Worm (Caenorhabditis elegans) whole organism, young adult: ENCODE measurements around the gene F29A7.8.

Experiments used
- B0019.2 ChIP-seq: fragments of 200-800 bp; sonication (Bioruptor generic); conservative IDR thresholded peaks from 2 replicates; pipeline ENCODE4 v1.3.6; 2022; ENCODE audit warnings: missing genetic modification reagents, missing genetic modification characterization, missing compliant biosample characterization
- B0035.1 ChIP-seq: sonication (generic microtip); optimal IDR thresholded peaks from 2 replicates; lab custom pipeline; 2016; ENCODE audit warnings: missing genetic modification characterization, mild to moderate bottlenecking, missing compliant biosample characterization, missing genotype, missing genetic modification reagents
- F10E7.11 ChIP-seq: sonication (generic microtip); optimal IDR thresholded peaks from 2 replicates; lab custom pipeline; 2017; ENCODE audit warnings: mild to moderate bottlenecking, missing genetic modification characterization, moderate library complexity, missing compliant biosample characterization
- F22D6.2 ChIP-seq: sonication (generic microtip); optimal IDR thresholded peaks from 2 replicates; lab custom pipeline; 2016; ENCODE audit warnings: mild to moderate bottlenecking, missing genetic modification characterization, missing compliant biosample characterization
- F23B12.7 ChIP-seq: sonication (generic microtip); optimal IDR thresholded peaks from 2 replicates; lab custom pipeline; 2017; ENCODE audit warnings: missing genetic modification characterization, mild to moderate bottlenecking, missing compliant biosample characterization, antibody characterized with exemption, moderate library complexity; ENCODE audit not compliant: insufficient read depth
- F33H1.4 ChIP-seq: fragments of 200-800 bp; sonication (Bioruptor generic); IDR thresholded peaks from 2 replicates; pipeline ENCODE4 v1.3.6; 2022; ENCODE audit warnings: missing genetic modification reagents, missing genetic modification characterization, missing compliant biosample characterization
- F37B4.10 ChIP-seq: fragments of 200-800 bp; sonication (Bioruptor generic); IDR thresholded peaks from 2 replicates; pipeline ENCODE4 v1.3.6; 2022; ENCODE audit warnings: missing genetic modification characterization, missing compliant biosample characterization
- F55B11.4 ChIP-seq: sonication (generic microtip); optimal IDR thresholded peaks from 2 replicates; lab custom pipeline; 2016; ENCODE audit warnings: missing compliant biosample characterization, missing genetic modification characterization, borderline replicate concordance; ENCODE audit not compliant: insufficient read depth
- F57C9.4 ChIP-seq: sonication (generic microtip); optimal IDR thresholded peaks from 2 replicates; lab custom pipeline; 2017; ENCODE audit warnings: mild to moderate bottlenecking, missing genetic modification characterization, missing compliant biosample characterization
- T26A5.8 ChIP-seq: sonication (generic microtip); optimal IDR thresholded peaks from 2 replicates; lab custom pipeline; 2016; ENCODE audit warnings: missing genetic modification characterization, missing compliant biosample characterization
- Y53G8AR.9 ChIP-seq: fragments of 200-800 bp; sonication (Bioruptor generic); conservative IDR thresholded peaks from 2 replicates; pipeline ENCODE4 v1.3.6; 2022; ENCODE audit warnings: missing genetic modification reagents, missing genetic modification characterization, missing compliant biosample characterization
- Y79H2A.3 ChIP-seq: fragments of 200-800 bp; sonication (Bioruptor generic); conservative IDR thresholded peaks from 2 replicates; pipeline ENCODE4 v1.3.6; 2022; ENCODE audit warnings: missing genetic modification reagents, missing genetic modification characterization, missing compliant biosample characterization
- atf-7 ChIP-seq: sonication (generic microtip); optimal IDR thresholded peaks from 2 replicates; lab custom pipeline; 2017; ENCODE audit warnings: mild to moderate bottlenecking, missing genetic modification characterization, missing compliant biosample characterization
- athp-1 ChIP-seq: sonication (generic microtip); optimal IDR thresholded peaks from 2 replicates; lab custom pipeline; 2017; ENCODE audit warnings: mild to moderate bottlenecking, missing genetic modification characterization, missing compliant biosample characterization
- bed-1 ChIP-seq: fragments of 200-800 bp; sonication (Bioruptor generic); IDR thresholded peaks from 2 replicates; pipeline ENCODE4 v1.3.6; 2022; ENCODE audit warnings: missing genetic modification reagents, missing genetic modification characterization, missing compliant biosample characterization
- ccch-3 ChIP-seq: fragments of 200-800 bp; sonication (Bioruptor generic); optimal IDR thresholded peaks from 2 replicates; lab custom pipeline; 2018; ENCODE audit warnings: mild to moderate bottlenecking, missing genetic modification characterization, missing compliant biosample characterization
- cebp-1 ChIP-seq, 2 experiments: fragments of 200-800 bp in 1 of 2; sonication (Bioruptor generic) in 1 of 2; sonication (generic microtip) in 1 of 2; IDR thresholded peaks in 1 of 2; optimal IDR thresholded peaks in 1 of 2; 2 replicates each; pipeline versions ENCODE4 v1.3.6 to Lab custom; 2017 to 2022; ENCODE audit warnings: missing compliant biosample characterization in 2 of 2, missing genetic modification characterization in 2 of 2, mild to moderate bottlenecking in 1 of 2, missing genetic modification reagents in 1 of 2, moderate library complexity in 1 of 2
- cebp-2 ChIP-seq: fragments of 200-800 bp; sonication (Bioruptor generic); IDR thresholded peaks from 2 replicates; pipeline ENCODE4 v1.3.6; 2022; ENCODE audit warnings: missing genetic modification characterization, missing compliant biosample characterization
- ceh-100 ChIP-seq: fragments of 200-800 bp; sonication (Bioruptor generic); IDR thresholded peaks from 2 replicates; pipeline ENCODE4 v1.3.6; 2022; ENCODE audit warnings: missing genetic modification reagents, missing genetic modification characterization, missing compliant biosample characterization
- ceh-58 ChIP-seq: fragments of 200-800 bp; sonication (Bioruptor generic); IDR thresholded peaks from 2 replicates; pipeline ENCODE4 v1.3.6; 2022; ENCODE audit warnings: missing genetic modification characterization, missing compliant biosample characterization
- ceh-79 ChIP-seq: sonication (generic microtip); optimal IDR thresholded peaks from 2 replicates; lab custom pipeline; 2017; ENCODE audit warnings: mild to moderate bottlenecking, missing genetic modification characterization, missing compliant biosample characterization
- chd-7 ChIP-seq: sonication (generic microtip); optimal IDR thresholded peaks from 2 replicates; lab custom pipeline; 2016; ENCODE audit warnings: mild to moderate bottlenecking, missing genetic modification characterization, moderate library complexity, missing compliant biosample characterization
- egl-18 ChIP-seq: fragments of 200-800 bp; sonication (Bioruptor generic); IDR thresholded peaks from 2 replicates; pipeline ENCODE4 v1.3.6; 2022; ENCODE audit warnings: missing genetic modification reagents, missing genetic modification characterization, missing compliant biosample characterization
- ekl-4 ChIP-seq: fragments of 200-800 bp; sonication (Bioruptor generic); IDR thresholded peaks from 2 replicates; pipeline ENCODE4 v1.3.6; 2022; ENCODE audit warnings: missing genetic modification reagents, missing genetic modification characterization, missing compliant biosample characterization
- ets-4 ChIP-seq: fragments of 200-800 bp; sonication (Bioruptor generic); optimal IDR thresholded peaks from 2 replicates; lab custom pipeline; 2018; ENCODE audit warnings: mild to moderate bottlenecking, missing genetic modification characterization, missing compliant biosample characterization
- him-1 ChIP-seq: sonication (generic microtip); optimal IDR thresholded peaks from 2 replicates; lab custom pipeline; 2016; ENCODE audit warnings: missing genotype, missing genetic modification reagents, missing genetic modification characterization, missing compliant biosample characterization
- hlh-26 ChIP-seq: fragments of 200-800 bp; sonication (Bioruptor generic); conservative IDR thresholded peaks from 2 replicates; pipeline ENCODE4 v1.3.6; 2022; ENCODE audit warnings: missing genetic modification reagents, missing genetic modification characterization, missing compliant biosample characterization
- lin-35 ChIP-seq, 3 experiments: fragments of 150-350 bp in 2 of 3; sonication (generic microtip) in 1 of 3; optimal IDR thresholded peaks; 2 replicates each; lab custom pipeline; 2014 to 2018; ENCODE audit warnings: missing biosample characterization in 3 of 3, missing genetic modification characterization in 3 of 3, missing genetic modification reagents in 3 of 3
- lin-40 ChIP-seq: sonication (generic microtip); optimal IDR thresholded peaks from 2 replicates; lab custom pipeline; 2016; ENCODE audit warnings: missing genetic modification characterization, mild to moderate bottlenecking, missing compliant biosample characterization, missing genotype, missing genetic modification reagents
- lin-54 ChIP-seq: fragments of 200-800 bp; sonication (Bioruptor generic); optimal IDR thresholded peaks from 2 replicates; lab custom pipeline; 2018; ENCODE audit warnings: mild to moderate bottlenecking, missing genetic modification characterization, missing compliant biosample characterization
- lsl-1 ChIP-seq: fragments of 200-800 bp; sonication (Bioruptor generic); optimal IDR thresholded peaks from 2 replicates; lab custom pipeline; 2018; ENCODE audit warnings: mild to moderate bottlenecking, missing genetic modification characterization, moderate library complexity, missing compliant biosample characterization
- madf-10 ChIP-seq: sonication (generic microtip); optimal IDR thresholded peaks from 2 replicates; lab custom pipeline; 2016; ENCODE audit warnings: mild to moderate bottlenecking, missing genetic modification characterization, missing compliant biosample characterization
- madf-6 ChIP-seq: fragments of 200-800 bp; sonication (Bioruptor generic); IDR thresholded peaks from 2 replicates; pipeline ENCODE4 v1.3.6; 2022; ENCODE audit warnings: missing genetic modification reagents, missing genetic modification characterization, missing compliant biosample characterization
- mcd-1 ChIP-seq: fragments of 200-800 bp; sonication (Bioruptor generic); IDR thresholded peaks from 2 replicates; pipeline ENCODE4 v1.3.6; 2022; ENCODE audit warnings: missing genetic modification reagents, missing genetic modification characterization, missing compliant biosample characterization
- mel-28 ChIP-seq: sonication (generic microtip); optimal IDR thresholded peaks from 2 replicates; lab custom pipeline; 2016; ENCODE audit warnings: borderline replicate concordance, mild to moderate bottlenecking, missing genetic modification characterization, missing compliant biosample characterization
- mxl-1 ChIP-seq: sonication (generic microtip); optimal IDR thresholded peaks from 2 replicates; lab custom pipeline; 2016; ENCODE audit warnings: missing genetic modification characterization, missing compliant biosample characterization
- nfya-2 ChIP-seq: fragments of 200-800 bp; sonication (Bioruptor generic); IDR thresholded peaks from 2 replicates; pipeline ENCODE4 v1.3.6; 2022; ENCODE audit warnings: missing genetic modification reagents, missing genetic modification characterization, missing compliant biosample characterization
- nhr-90 ChIP-seq: sonication (generic microtip); optimal IDR thresholded peaks from 2 replicates; lab custom pipeline; 2016; ENCODE audit warnings: missing genotype, mild to moderate bottlenecking, missing genetic modification characterization, missing compliant biosample characterization
- sea-2 ChIP-seq: fragments of 200-800 bp; sonication (Bioruptor generic); IDR thresholded peaks from 2 replicates; pipeline ENCODE4 v1.3.6; 2022; ENCODE audit warnings: missing genetic modification characterization, missing compliant biosample characterization
- snpc-3.4 ChIP-seq: sonication (generic microtip); optimal IDR thresholded peaks from 2 replicates; lab custom pipeline; 2017; ENCODE audit warnings: missing genetic modification characterization, mild to moderate bottlenecking, missing compliant biosample characterization, antibody characterized with exemption, moderate library complexity, missing genotype, missing genetic modification reagents
- tbp1 ChIP-seq: fragments of 200-800 bp; sonication (Bioruptor generic); optimal IDR thresholded peaks from 2 replicates; lab custom pipeline; 2018; ENCODE audit warnings: mild to moderate bottlenecking, missing genetic modification characterization, missing compliant biosample characterization
- ztf-18 ChIP-seq: sonication (generic microtip); optimal IDR thresholded peaks from 2 replicates; lab custom pipeline; 2016; ENCODE audit warnings: missing genotype, mild to moderate bottlenecking, missing genetic modification characterization, missing compliant biosample characterization
- ztf-26 ChIP-seq: sonication (generic microtip); optimal IDR thresholded peaks from 2 replicates; lab custom pipeline; 2017; ENCODE audit warnings: missing genetic modification characterization, missing compliant biosample characterization
- ztf-3 ChIP-seq: fragments of 200-800 bp; sonication (Bioruptor generic); optimal IDR thresholded peaks from 2 replicates; lab custom pipeline; 2018; ENCODE audit warnings: mild to moderate bottlenecking, missing genetic modification characterization, missing compliant biosample characterization

F29A7.8 gene

DNA sequence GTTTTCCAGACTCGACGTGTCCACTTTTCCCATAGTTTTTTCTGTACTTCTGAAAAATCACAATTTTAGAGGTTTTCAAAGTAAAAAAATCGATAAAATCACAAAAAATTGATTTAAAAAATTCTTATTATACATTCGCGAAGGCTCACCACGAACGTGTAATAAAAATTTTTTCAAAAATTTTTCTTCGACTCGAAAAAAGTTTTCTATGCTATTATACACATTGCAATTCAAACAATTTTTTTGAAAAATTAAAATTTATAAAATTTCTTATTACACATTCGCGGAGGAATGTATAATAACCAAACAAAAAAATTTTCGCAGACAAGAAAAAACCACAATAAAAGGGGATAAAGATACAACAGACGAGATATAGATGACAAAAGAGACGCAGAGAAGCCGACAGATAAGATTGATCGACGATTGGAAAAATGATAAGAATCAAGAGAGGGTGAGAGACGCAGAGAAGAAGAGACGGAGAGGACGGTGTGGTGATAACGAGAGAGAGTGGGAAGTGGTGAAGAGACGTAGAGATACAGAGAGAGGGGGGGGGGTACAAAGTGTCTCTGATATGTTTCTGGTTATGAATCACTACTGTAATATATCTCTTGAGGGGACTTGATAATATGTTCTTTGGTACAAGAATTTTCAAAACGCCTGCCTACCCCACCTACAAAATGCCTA, 42.8 kb upstream of the F29A7.8 start, which contains the start of gene nhr-119 (continued):
- TF ChIP-seq lin-40 (tag; lab: Kevin White, UChicago) (peak; percentile 75), F22D6.2 (tag; lab: Kevin White, UChicago) (peak; percentile 33), lin-54 (no peak), madf-10 (no peak), snpc-3.4 (tag; lab: Kevin White, UChicago) (no peak), sea-2 (GFP tag; lab: Robert Waterston, UW) (no peak), F23B12.7 (tag; lab: Kevin White, UChicago) (no peak), ztf-18 (tag; lab: Kevin White, UChicago) (no peak), F57C9.4 (tag; lab: Kevin White, UChicago) (no peak), bed-1 (GFP tag; lab: Robert Waterston, UW) (no peak), cebp-2 (GFP tag; lab: Robert Waterston, UW) (no peak), athp-1 (tag; lab: Kevin White, UChicago) (no peak), B0035.1 (tag; lab: Kevin White, UChicago) (no peak), egl-18 (GFP tag; lab: Robert Waterston, UW) (no peak), ccch-3 (GFP tag; lab: Kevin White, UChicago) (no peak), him-1 (tag; lab: Kevin White, UChicago) (no peak), lin-35 (GFP tag; optimal IDR thresholded peaks at IDR 0.05; lab: Kevin White, UChicago) (peak in 1 of 3 experiments; percentile 41), atf-7 (tag; lab: Kevin White, UChicago) (peak; percentile 23), tbp1 (GFP tag; lab: Kevin White, UChicago) (peak; percentile 15), F55B11.4 (no peak), T26A5.8 (tag; lab: Kevin White, UChicago) (no peak), F10E7.11 (no peak), lsl-1 (GFP tag; lab: Kevin White, UChicago) (no peak), Y53G8AR.9 (GFP tag; lab: Robert Waterston, UW) (no peak), nfya-2 (GFP tag; lab: Robert Waterston, UW) (no peak), F33H1.4 (GFP tag; lab: Robert Waterston, UW) (no peak), mcd-1 (GFP tag; lab: Robert Waterston, UW) (peak; percentile 57), cebp-1 (GFP tag; IDR thresholded peaks at IDR 0.05; lab: Robert Waterston, UW) (no peak), cebp-1 (tag; optimal IDR thresholded peaks at IDR 0.05; lab: Kevin White, UChicago) (peak; percentile 42), hlh-26 (GFP tag; lab: Robert Waterston, UW) (no peak), madf-6 (no peak), ceh-100 (no peak), mel-28 (no peak), F37B4.10 (GFP tag; lab: Robert Waterston, UW) (no peak), ceh-58 (GFP tag; lab: Robert Waterston, UW) (no peak), Y79H2A.3 (no peak), nhr-90 (no peak), B0019.2 (GFP tag; lab: Robert Waterston, UW) (no peak), ets-4 (GFP tag; lab: Kevin White, UChicago) (no peak), ztf-26 (peak; percentile 61), mxl-1 (tag; lab: Kevin White, UChicago) (no peak), ekl-4 (0 out of 2 replicates have a peak, but pooled peaks have one; percentile 38), chd-7 (peak; percentile 5), ceh-79 (no peak), ztf-3 (GFP tag; lab: Kevin White, UChicago) (no peak)
